Worm (Caenorhabditis elegans) whole organism, L1 larva: ENCODE measurements around the gene ruvb-1.

Experiments
- C16A3.4 ChIP-seq: fragments of 150-350 bp; optimal IDR thresholded peaks from 2 replicates; lab custom pipeline; 2014; ENCODE audit warnings: missing biosample characterization, missing genetic modification characterization
- hlh-17 ChIP-seq: fragments of 200-800 bp; sonication (Bioruptor generic); optimal IDR thresholded peaks from 2 replicates; lab custom pipeline; 2018; ENCODE audit warnings: missing genetic modification characterization, mild to moderate bottlenecking, missing compliant biosample characterization, moderate library complexity, borderline replicate concordance
- lsy-2 ChIP-seq, 2 experiments: fragments of 150-350 bp; optimal IDR thresholded peaks; 2 replicates each; lab custom pipeline; 2014; ENCODE audit warnings: missing biosample characterization in 2 of 2, missing genetic modification characterization in 2 of 2

The ruvb-1 gene

DNA sequence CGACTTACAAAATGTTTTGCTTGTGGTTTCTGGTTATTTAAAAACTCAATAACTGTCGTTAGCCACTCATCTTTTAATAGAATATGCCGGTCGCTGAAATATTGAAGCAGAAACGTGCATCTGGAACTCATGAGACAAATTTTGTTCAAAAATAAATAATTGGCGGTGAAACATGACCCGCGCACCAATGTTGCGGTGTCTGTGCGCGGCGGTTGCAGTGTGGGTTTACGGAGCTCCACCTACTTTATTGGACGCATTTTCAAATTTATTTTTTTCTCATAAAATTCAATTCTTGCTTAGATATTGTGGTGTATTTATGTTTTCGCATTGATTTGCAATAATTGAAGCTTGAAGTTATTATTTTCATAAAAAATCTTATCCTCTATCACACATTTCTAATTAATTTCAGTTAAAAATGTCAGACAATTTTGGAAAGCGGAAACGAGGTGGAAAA, 50.0 kb downstream of the ruvb-1 start, which contains the start of the genes rmh-2 and suds-3 (continued):
- no peak for TF ChIP-seq hlh-17 (GFP tag; lab: Kevin White, UChicago)
- peak; percentile 53 for TF ChIP-seq C16A3.4 (tag; lab: Kevin White, UChicago)
- peak in 1 of 2 experiments; percentile 69 for TF ChIP-seq lsy-2 (tag; optimal IDR thresholded peaks at IDR 0.05; lab: Kevin White, UChicago)
